Fruit fly (Drosophila melanogaster) whole organism, embryonic: ENCODE results near the gene CG32099.

Experiments used
- BEAF-32 ChIP-seq: fragments of 200-800 bp; sonication (Bioruptor generic); optimal IDR thresholded peaks from 3 replicates; lab custom pipeline; 2017; ENCODE audit warnings: missing biosample characterization, missing genetic modification characterization, mild to moderate bottlenecking, moderate library complexity, missing genetic modification reagents
- Bgb ChIP-seq: fragments of 200-800 bp; sonication (Bioruptor generic); IDR thresholded peaks from 2 replicates; pipeline ENCODE4 v1.3.6; 2022; ENCODE audit warnings: missing biosample characterization, missing genetic modification characterization; ENCODE audit not compliant: partially characterized antibody
- CG10209 ChIP-seq: fragments of 200-800 bp; sonication (Bioruptor generic); optimal IDR thresholded peaks from 3 replicates; lab custom pipeline; 2017; ENCODE audit warnings: missing biosample characterization, mild to moderate bottlenecking, missing genetic modification characterization, missing genetic modification reagents
- CG10462 ChIP-seq: fragments of 200-800 bp; sonication (Bioruptor generic); optimal IDR thresholded peaks from 2 replicates; lab custom pipeline; 2016; ENCODE audit warnings: missing biosample characterization, missing genetic modification characterization
- CG11504 ChIP-seq: fragments of 200-800 bp; sonication (Bioruptor generic); optimal IDR thresholded peaks from 3 replicates; lab custom pipeline; 2019; ENCODE audit warnings: missing biosample characterization, mild to moderate bottlenecking, missing genetic modification characterization, moderate library complexity
- CG1529 ChIP-seq: fragments of 200-800 bp; sonication (Bioruptor generic); optimal IDR thresholded peaks from 3 replicates; lab custom pipeline; 2018; ENCODE audit warnings: missing biosample characterization, missing genetic modification characterization
- CG1602 ChIP-seq: fragments of 200-800 bp; sonication (Bioruptor generic); optimal IDR thresholded peaks from 3 replicates; lab custom pipeline; 2016; ENCODE audit warnings: missing biosample characterization, missing genetic modification characterization
- CG1603 ChIP-seq: fragments of 200-800 bp; sonication (Bioruptor generic); optimal IDR thresholded peaks from 2 replicates; lab custom pipeline; 2019; ENCODE audit warnings: missing biosample characterization, mild to moderate bottlenecking, missing genetic modification characterization, moderate library complexity
- CG17186 ChIP-seq: fragments of 200-800 bp; sonication (Bioruptor generic); optimal IDR thresholded peaks from 3 replicates; lab custom pipeline; 2017; ENCODE audit warnings: missing biosample characterization, missing genetic modification reagents, missing genetic modification characterization
- CG4404 ChIP-seq: fragments of 200-800 bp; sonication (Bioruptor generic); IDR thresholded peaks from 2 replicates; pipeline ENCODE4 v1.3.6; 2022; ENCODE audit warnings: missing biosample characterization, missing genetic modification characterization
- CG4707 ChIP-seq: fragments of 200-800 bp; sonication (Bioruptor generic); optimal IDR thresholded peaks from 2 replicates; lab custom pipeline; 2018; ENCODE audit warnings: missing biosample characterization, mild to moderate bottlenecking, missing genetic modification characterization, moderate library complexity
- CG4854 ChIP-seq: fragments of 200-800 bp; sonication (Bioruptor generic); optimal IDR thresholded peaks from 2 replicates; lab custom pipeline; 2016; ENCODE audit warnings: missing biosample characterization, missing genetic modification characterization, inconsistent platforms
- CG6254 ChIP-seq: fragments of 200-800 bp; sonication (Bioruptor generic); optimal IDR thresholded peaks from 3 replicates; lab custom pipeline; 2017; ENCODE audit warnings: mild to moderate bottlenecking, missing biosample characterization, missing genetic modification reagents, missing genetic modification characterization
- CG6689 ChIP-seq: fragments of 200-800 bp; sonication (Bioruptor generic); IDR thresholded peaks from 2 replicates; pipeline ENCODE4 v1.3.6; 2022; ENCODE audit warnings: missing biosample characterization, missing genetic modification characterization
- CG7357 ChIP-seq: fragments of 200-800 bp; sonication (Bioruptor generic); IDR thresholded peaks from 3 replicates; pipeline ENCODE4 v1.3.6; 2022; ENCODE audit warnings: missing biosample characterization, missing genetic modification characterization
- CG7556 ChIP-seq: fragments of 200-800 bp; sonication (Bioruptor generic); optimal IDR thresholded peaks from 2 replicates; lab custom pipeline; 2017; ENCODE audit warnings: missing biosample characterization, mild to moderate bottlenecking, missing genetic modification characterization
- CG8924 ChIP-seq: fragments of 200-800 bp; optimal IDR thresholded peaks from 3 replicates; lab custom pipeline; 2019; ENCODE audit warnings: missing biosample characterization, mild to moderate bottlenecking, missing genetic modification characterization, moderate library complexity
- CG9876 ChIP-seq: fragments of 200-800 bp; sonication (Bioruptor generic); optimal IDR thresholded peaks from 2 replicates; lab custom pipeline; 2016; ENCODE audit warnings: missing biosample characterization, missing genetic modification characterization
- CHES-1-like ChIP-seq: fragments of 200-800 bp; sonication (Bioruptor generic); optimal IDR thresholded peaks from 2 replicates; lab custom pipeline; 2016; ENCODE audit warnings: missing biosample characterization, missing genetic modification characterization
- Chrac-16 ChIP-seq: fragments of 200-800 bp; sonication (Bioruptor generic); optimal IDR thresholded peaks from 3 replicates; lab custom pipeline; 2016; ENCODE audit warnings: missing biosample characterization, missing genetic modification characterization
- CrebB ChIP-seq: fragments of 200-800 bp; sonication (Bioruptor generic); optimal IDR thresholded peaks from 3 replicates; lab custom pipeline; 2018; ENCODE audit warnings: missing biosample characterization, mild to moderate bottlenecking, missing genetic modification characterization
- Fer1 ChIP-seq: fragments of 200-800 bp; sonication (Bioruptor generic); optimal IDR thresholded peaks from 2 replicates; lab custom pipeline; 2017; ENCODE audit warnings: missing biosample characterization, mild to moderate bottlenecking, missing genetic modification characterization
- HLHmδ ChIP-seq: fragments of 200-800 bp; sonication (Bioruptor generic); optimal IDR thresholded peaks from 2 replicates; lab custom pipeline; 2018; ENCODE audit warnings: missing biosample characterization, mild to moderate bottlenecking, missing genetic modification characterization, moderate library complexity
- Hr39 ChIP-seq: fragments of >200 bp; optimal IDR thresholded peaks from 2 replicates; lab custom pipeline; 2017
- Hr78 ChIP-seq, 2 experiments: fragments of 200-800 bp in 1 of 2; fragments of >200 bp in 1 of 2; sonication (Bioruptor generic) in 1 of 2; optimal IDR thresholded peaks; 2 replicates each; lab custom pipeline; 2017 to 2019; ENCODE audit warnings: missing biosample characterization in 2 of 2, missing genetic modification characterization in 2 of 2, mild to moderate bottlenecking in 1 of 2, moderate library complexity in 1 of 2
- Lim3 ChIP-seq: fragments of 200-800 bp; sonication (Bioruptor generic); IDR thresholded peaks from 2 replicates; pipeline ENCODE4 v1.3.6; 2022; ENCODE audit warnings: missing biosample characterization, missing genetic modification characterization
- Mad ChIP-seq: fragments of 200-800 bp; sonication (Bioruptor generic); optimal IDR thresholded peaks from 2 replicates; lab custom pipeline; 2016; ENCODE audit warnings: missing biosample characterization, missing genetic modification characterization
- Pdp1 ChIP-seq, 2 experiments: fragments of 200-800 bp; sonication (Bioruptor generic); optimal IDR thresholded peaks; 3 replicates each; lab custom pipeline; 2016; ENCODE audit warnings: missing biosample characterization in 2 of 2, missing genetic modification characterization in 2 of 2, mild to moderate bottlenecking in 1 of 2, moderate library complexity in 1 of 2
- Ravus ChIP-seq: fragments of 200-800 bp; sonication (Bioruptor generic); IDR thresholded peaks from 2 replicates; pipeline ENCODE4 v1.3.6; 2022; ENCODE audit warnings: missing biosample characterization, missing genetic modification characterization
- bab2 ChIP-seq: fragments of 200-800 bp; sonication (Bioruptor generic); optimal IDR thresholded peaks from 2 replicates; lab custom pipeline; 2016; ENCODE audit warnings: missing biosample characterization, missing genetic modification characterization
- dan ChIP-seq: fragments of 200-800 bp; sonication (Bioruptor generic); IDR thresholded peaks from 2 replicates; pipeline ENCODE4 v1.3.6; 2022; ENCODE audit warnings: missing biosample characterization, missing genetic modification characterization
- disco-r ChIP-seq: fragments of 200-800 bp; sonication (Bioruptor generic); optimal IDR thresholded peaks from 2 replicates; lab custom pipeline; 2016; ENCODE audit warnings: missing biosample characterization, missing genetic modification characterization
- dpn ChIP-seq, 2 experiments: fragments of 200-800 bp; sonication (Bioruptor generic); optimal IDR thresholded peaks; 3 replicates each; lab custom pipeline; 2016; ENCODE audit warnings: missing biosample characterization in 2 of 2, missing genetic modification characterization in 2 of 2
- fd96Cb ChIP-seq: fragments of 200-800 bp; sonication (Bioruptor generic); optimal IDR thresholded peaks from 2 replicates; lab custom pipeline; 2018; ENCODE audit warnings: missing biosample characterization, mild to moderate bottlenecking, missing genetic modification characterization, moderate library complexity
- fru ChIP-seq: fragments of >200 bp; optimal IDR thresholded peaks from 2 replicates; lab custom pipeline; 2017
- gem ChIP-seq: fragments of 200-800 bp; sonication (Bioruptor generic); optimal IDR thresholded peaks from 2 replicates; lab custom pipeline; 2019; ENCODE audit warnings: missing biosample characterization, mild to moderate bottlenecking, missing genetic modification characterization, moderate library complexity
- grau ChIP-seq: fragments of 200-800 bp; optimal IDR thresholded peaks from 3 replicates; lab custom pipeline; 2019; ENCODE audit warnings: missing biosample characterization, mild to moderate bottlenecking, missing genetic modification characterization, moderate library complexity
- gt ChIP-seq: fragments of 200-800 bp; sonication (Bioruptor generic); IDR thresholded peaks from 2 replicates; pipeline ENCODE4 v1.3.6; 2022; ENCODE audit warnings: missing biosample characterization, missing genetic modification characterization
- inv ChIP-seq: fragments of 200-800 bp; sonication (Bioruptor generic); IDR thresholded peaks from 2 replicates; pipeline ENCODE4 v1.3.6; 2022; ENCODE audit warnings: missing biosample characterization, missing genetic modification characterization; ENCODE audit not compliant: partially characterized antibody
- lbe ChIP-seq: fragments of 200-800 bp; sonication (Bioruptor generic); optimal IDR thresholded peaks from 2 replicates; lab custom pipeline; 2016; ENCODE audit warnings: missing biosample characterization, mild to moderate bottlenecking, missing genetic modification characterization
- nau ChIP-seq: fragments of 200-800 bp; sonication (Bioruptor generic); optimal IDR thresholded peaks from 3 replicates; lab custom pipeline; 2017; ENCODE audit warnings: missing biosample characterization, mild to moderate bottlenecking, missing genetic modification characterization, missing genetic modification reagents
- pfk ChIP-seq: fragments of 200-800 bp; sonication (Bioruptor generic); optimal IDR thresholded peaks from 2 replicates; lab custom pipeline; 2018; ENCODE audit warnings: missing biosample characterization, mild to moderate bottlenecking, missing genetic modification characterization, moderate library complexity
- ranshi ChIP-seq: fragments of 200-800 bp; sonication (Bioruptor generic); IDR thresholded peaks from 2 replicates; pipeline ENCODE4 v1.3.6; 2022; ENCODE audit warnings: missing biosample characterization, missing genetic modification characterization
- rib ChIP-seq: fragments of 200-800 bp; sonication (Bioruptor generic); IDR thresholded peaks from 2 replicates; pipeline ENCODE4 v1.3.6; 2022; ENCODE audit warnings: missing biosample characterization, missing genetic modification characterization
- sc ChIP-seq, 3 experiments: fragments of >200 bp in 2 of 3; fragments of 200-800 bp in 1 of 3; sonication (Bioruptor generic) in 1 of 3; optimal IDR thresholded peaks; 2 replicates in 2 of 3; 3 replicates in 1 of 3; lab custom pipeline; 2017; ENCODE audit warnings: mild to moderate bottlenecking in 1 of 3, missing biosample characterization in 1 of 3, missing genetic modification characterization in 1 of 3, missing genetic modification reagents in 1 of 3
- tna ChIP-seq: fragments of 200-800 bp; sonication (Bioruptor generic); IDR thresholded peaks from 2 replicates; pipeline ENCODE4 v1.3.6; 2022; ENCODE audit warnings: missing biosample characterization, missing genetic modification characterization; ENCODE audit not compliant: partially characterized antibody
- twi ChIP-seq: fragments of 200-800 bp; optimal IDR thresholded peaks from 2 replicates; lab custom pipeline; 2019; ENCODE audit warnings: missing biosample characterization, mild to moderate bottlenecking, missing genetic modification characterization, moderate library complexity
- vnd ChIP-seq: fragments of 200-800 bp; sonication (Bioruptor generic); IDR thresholded peaks from 3 replicates; pipeline ENCODE4 v1.3.6; 2022; ENCODE audit warnings: missing biosample characterization, missing genetic modification characterization; ENCODE audit not compliant: partially characterized antibody
- zfh2 ChIP-seq: fragments of 200-800 bp; sonication (Bioruptor generic); optimal IDR thresholded peaks from 2 replicates; lab custom pipeline; 2016; ENCODE audit warnings: missing biosample characterization, missing genetic modification characterization

Gene CG32099

DNA sequence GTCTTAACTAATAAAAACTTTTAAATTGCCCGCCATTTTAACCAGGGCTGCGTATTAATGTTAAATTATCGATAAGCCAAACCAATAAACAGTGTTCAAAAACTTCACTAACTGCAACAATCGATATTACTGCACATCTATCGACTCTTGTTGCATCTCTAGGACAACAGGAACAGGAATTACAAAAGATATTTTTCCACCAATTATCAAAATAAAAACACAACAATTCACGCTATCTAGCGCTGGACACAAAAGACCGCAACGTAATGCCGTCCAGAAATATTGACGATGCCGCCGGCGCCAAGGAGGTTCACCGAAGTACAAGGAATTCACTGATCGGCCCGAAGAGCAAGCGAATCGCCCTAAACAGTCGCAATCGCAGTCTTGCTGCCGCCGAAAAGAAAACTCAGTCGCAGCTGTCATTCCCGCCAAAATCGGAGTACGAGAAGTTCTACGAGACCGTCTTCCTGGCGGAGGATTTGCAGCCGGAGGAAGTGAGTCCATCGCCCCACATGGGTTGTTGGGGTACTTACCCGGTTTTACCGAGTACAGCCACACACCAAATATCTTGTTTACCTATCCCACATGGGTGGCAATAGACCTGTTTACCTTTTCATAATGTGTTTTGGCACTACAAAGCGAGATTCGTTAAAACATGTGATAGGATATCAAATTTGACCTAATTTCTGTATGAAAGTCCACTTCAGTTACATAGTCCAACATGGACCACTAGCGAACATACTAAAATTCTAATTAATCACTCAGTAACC is 32.9 kb upstream of the CG32099 start, which contains the start of gene vers (continued):
- no peak for TF ChIP-seq HLHmδ (GFP tag; lab: Kevin White, UChicago)
- TF ChIP-seq rib, result no peak
- no peak for TF ChIP-seq CG6254 (GFP tag; lab: Kevin White, UChicago)
- no peak for TF ChIP-seq CG10209 (GFP tag; lab: Kevin White, UChicago)
- TF ChIP-seq fru, result no peak
- no peak for TF ChIP-seq Mad
- no peak for TF ChIP-seq twi (tag; lab: Kevin White, UChicago)
- no peak for TF ChIP-seq CG7357 (GFP tag; lab: Robert Waterston, UW)
- peak; percentile 21 for TF ChIP-seq CG11504 (tag; lab: Kevin White, UChicago)
- peak; percentile 6 for TF ChIP-seq Chrac-16 (GFP tag; lab: Kevin White, UChicago)
- TF ChIP-seq ranshi (GFP tag; lab: Robert Waterston, UW), result 0 out of 2 replicates have a peak, but pooled peaks have one; percentile 17
- TF ChIP-seq gem, result no peak
- TF ChIP-seq CG4707, result no peak
- TF ChIP-seq CG1529, result no peak
- no peak for TF ChIP-seq CrebB
- TF ChIP-seq Hr39 (lab: Kevin White, UChicago), result no peak
- peak; percentile 10 for TF ChIP-seq grau
- TF ChIP-seq CG8924 (tag; lab: Kevin White, UChicago), result no peak
- TF ChIP-seq dpn (GFP tag; optimal IDR thresholded peaks at IDR 0.05; lab: Kevin White, UChicago), result peak in 1 of 2 experiments; percentile 30
- TF ChIP-seq Lim3 (GFP tag; lab: Robert Waterston, UW), result no peak
- TF ChIP-seq sc (optimal IDR thresholded peaks at IDR 0.05; lab: Kevin White, UChicago), result no peak
- TF ChIP-seq sc (GFP tag; optimal IDR thresholded peaks at IDR 0.05; lab: Kevin White, UChicago), result no peak
- TF ChIP-seq CHES-1-like (GFP tag; lab: Kevin White, UChicago), result peak; percentile 59
- TF ChIP-seq CG17186 (GFP tag; lab: Kevin White, UChicago), result peak; percentile 9
- no peak for TF ChIP-seq CG10462 (GFP tag; lab: Kevin White, UChicago)
- TF ChIP-seq CG7556 (GFP tag; lab: Kevin White, UChicago), result no peak
- no peak for TF ChIP-seq Hr78 (GFP tag; optimal IDR thresholded peaks at IDR 0.05; lab: Kevin White, UChicago)
- TF ChIP-seq CG1603 (tag; lab: Kevin White, UChicago), result peak; percentile 70
- no peak for TF ChIP-seq fd96Cb (tag; lab: Kevin White, UChicago)
- TF ChIP-seq CG4854 (GFP tag; lab: Kevin White, UChicago), result no peak
- no peak for TF ChIP-seq nau
- TF ChIP-seq pfk (GFP tag; lab: Kevin White, UChicago), result no peak
- TF ChIP-seq gt (GFP tag; lab: Robert Waterston, UW), result no peak
- TF ChIP-seq bab2 (GFP tag; lab: Kevin White, UChicago), result no peak
- TF ChIP-seq disco-r (GFP tag; lab: Kevin White, UChicago), result no peak
- no peak for TF ChIP-seq CG9876 (GFP tag; lab: Kevin White, UChicago)
- peak; percentile 90 for TF ChIP-seq inv (GFP tag; lab: Robert Waterston, UW)
- peak; percentile 83 for TF ChIP-seq tna (GFP tag; lab: Robert Waterston, UW)
- peak; percentile 32 for TF ChIP-seq Fer1
- peak; percentile 33 for TF ChIP-seq zfh2 (GFP tag; lab: Kevin White, UChicago)
- TF ChIP-seq CG6689 (GFP tag; lab: Robert Waterston, UW), result no peak
- peak; percentile 93 for TF ChIP-seq BEAF-32 (GFP tag; lab: Kevin White, UChicago)
- no peak for TF ChIP-seq dan
- TF ChIP-seq lbe (GFP tag; lab: Kevin White, UChicago), result peak; percentile 41
- no peak for TF ChIP-seq CG4404 (GFP tag; lab: Robert Waterston, UW)
- peak; percentile 84 for TF ChIP-seq vnd
- TF ChIP-seq CG1602 (GFP tag; lab: Kevin White, UChicago), result no peak
- TF ChIP-seq Ravus, result no peak
- TF ChIP-seq Pdp1 (GFP tag; optimal IDR thresholded peaks at IDR 0.05; lab: Kevin White, UChicago), result peak in 1 of 2 experiments; percentile 47
- peak; percentile 95 for TF ChIP-seq Bgb (GFP tag; lab: Robert Waterston, UW)
